Worm (Caenorhabditis elegans) whole organism, L2 larva: ENCODE data around the gene M03F8.5.

Experiments used
- C34F6.9 ChIP-seq: fragments of 150-350 bp; optimal IDR thresholded peaks from 2 replicates; lab custom pipeline; 2014; ENCODE audit warnings: missing biosample characterization, missing genetic modification characterization
- F13H6.1 ChIP-seq: sonication (generic microtip); optimal IDR thresholded peaks from 2 replicates; lab custom pipeline; 2016; ENCODE audit warnings: missing genetic modification characterization, missing compliant biosample characterization
- R02D3.7 ChIP-seq: fragments of 150-350 bp; optimal IDR thresholded peaks from 2 replicates; lab custom pipeline; 2014; ENCODE audit warnings: missing biosample characterization, missing genetic modification characterization
- Y55F3AM.14 ChIP-seq: fragments of 200-800 bp; sonication (Bioruptor generic); optimal IDR thresholded peaks from 2 replicates; lab custom pipeline; 2018; ENCODE audit warnings: mild to moderate bottlenecking, missing genetic modification characterization, missing compliant biosample characterization
- ZK546.5 ChIP-seq: sonication (generic microtip); optimal IDR thresholded peaks from 2 replicates; lab custom pipeline; 2017; ENCODE audit warnings: missing biosample characterization, missing genetic modification characterization
- alr-1 ChIP-seq: fragments of 150-350 bp; optimal IDR thresholded peaks from 2 replicates; lab custom pipeline; 2014; ENCODE audit warnings: missing biosample characterization, missing genetic modification characterization
- aly-2 ChIP-seq: fragments of 150-350 bp; optimal IDR thresholded peaks from 2 replicates; lab custom pipeline; 2014; ENCODE audit warnings: missing biosample characterization, missing genetic modification characterization
- blmp-1 ChIP-seq: sonication (generic microtip); optimal IDR thresholded peaks from 2 replicates; lab custom pipeline; 2017; ENCODE audit warnings: missing genetic modification characterization, mild to moderate bottlenecking, missing compliant biosample characterization, antibody characterized with exemption, moderate library complexity; ENCODE audit not compliant: insufficient read depth
- ceh-82 ChIP-seq: fragments of 150-350 bp; optimal IDR thresholded peaks from 2 replicates; lab custom pipeline; 2014; ENCODE audit warnings: missing biosample characterization, missing genetic modification characterization
- crh-2 ChIP-seq: sonication (generic microtip); optimal IDR thresholded peaks from 2 replicates; lab custom pipeline; 2017; ENCODE audit warnings: missing biosample characterization, missing genetic modification characterization
- dmd-4 ChIP-seq: sonication (generic microtip); optimal IDR thresholded peaks from 2 replicates; lab custom pipeline; 2017; ENCODE audit warnings: missing biosample characterization, missing genetic modification characterization
- egl-27 ChIP-seq: sonication (generic microtip); optimal IDR thresholded peaks from 3 replicates; lab custom pipeline; 2017; ENCODE audit warnings: missing biosample characterization, missing genetic modification reagents, missing genetic modification characterization
- elt-3 ChIP-seq: sonication (generic microtip); optimal IDR thresholded peaks from 2 replicates; lab custom pipeline; 2017; ENCODE audit warnings: missing biosample characterization, missing genetic modification characterization
- fos-1 ChIP-seq: fragments of 150-350 bp; optimal IDR thresholded peaks from 2 replicates; lab custom pipeline; 2014; ENCODE audit warnings: missing biosample characterization, missing genetic modification characterization
- lin-11 ChIP-seq: fragments of 150-350 bp; sonication (generic microtip); optimal IDR thresholded peaks from 2 replicates; lab custom pipeline; 2014; ENCODE audit warnings: missing biosample characterization, missing genetic modification characterization, inconsistent platforms, mixed read lengths
- lin-13 ChIP-seq: fragments of 150-350 bp; optimal IDR thresholded peaks from 2 replicates; lab custom pipeline; 2014; ENCODE audit warnings: missing biosample characterization, missing genetic modification reagents, missing genetic modification characterization
- lsy-2 ChIP-seq, 2 experiments: fragments of 150-350 bp in 1 of 2; sonication (generic microtip) in 1 of 2; optimal IDR thresholded peaks; 2 replicates each; lab custom pipeline; 2014 to 2017; ENCODE audit warnings: missing biosample characterization in 2 of 2, missing genetic modification characterization in 2 of 2
- mab-5 ChIP-seq: fragments of 150-350 bp; optimal IDR thresholded peaks from 2 replicates; lab custom pipeline; 2014; ENCODE audit warnings: missing biosample characterization, missing genetic modification characterization
- mbf-1 ChIP-seq: sonication (generic microtip); optimal IDR thresholded peaks from 2 replicates; lab custom pipeline; 2017; ENCODE audit warnings: missing biosample characterization, missing genetic modification characterization
- mdl-1 ChIP-seq, 2 experiments: fragments of 150-350 bp in 1 of 2; sonication (generic microtip) in 1 of 2; optimal IDR thresholded peaks; 2 replicates each; lab custom pipeline; 2017; ENCODE audit warnings: missing biosample characterization in 2 of 2, missing genetic modification characterization in 2 of 2
- nhr-10 ChIP-seq: sonication (generic microtip); optimal IDR thresholded peaks from 2 replicates; lab custom pipeline; 2017; ENCODE audit warnings: missing biosample characterization, missing genetic modification characterization
- nhr-11 ChIP-seq: fragments of 150-350 bp; optimal IDR thresholded peaks from 2 replicates; lab custom pipeline; 2014; ENCODE audit warnings: missing biosample characterization, missing genetic modification characterization
- nhr-12 ChIP-seq: fragments of 150-350 bp; optimal IDR thresholded peaks from 2 replicates; lab custom pipeline; 2014; ENCODE audit warnings: missing biosample characterization, missing genetic modification characterization
- nhr-129 ChIP-seq: fragments of 150-350 bp; optimal IDR thresholded peaks from 2 replicates; lab custom pipeline; 2014; ENCODE audit warnings: missing biosample characterization, missing genetic modification characterization
- nhr-23 ChIP-seq: fragments of 150-350 bp; optimal IDR thresholded peaks from 2 replicates; lab custom pipeline; 2014; ENCODE audit warnings: missing biosample characterization, missing genetic modification reagents, missing genetic modification characterization
- nhr-25 ChIP-seq: fragments of 150-350 bp; sonication (generic microtip); optimal IDR thresholded peaks from 3 replicates; lab custom pipeline; 2014; ENCODE audit warnings: missing biosample characterization, missing genetic modification characterization
- nhr-6 ChIP-seq: fragments of 150-350 bp; optimal IDR thresholded peaks from 2 replicates; lab custom pipeline; 2014; ENCODE audit warnings: missing biosample characterization, missing genetic modification characterization
- nhr-77 ChIP-seq: fragments of 150-350 bp; optimal IDR thresholded peaks from 2 replicates; lab custom pipeline; 2014; ENCODE audit warnings: missing biosample characterization, missing genetic modification characterization
- peb-1 ChIP-seq: fragments of 150-350 bp; optimal IDR thresholded peaks from 2 replicates; lab custom pipeline; 2014; ENCODE audit warnings: missing biosample characterization, missing genetic modification characterization
- sem-4 ChIP-seq: fragments of 150-350 bp; optimal IDR thresholded peaks from 2 replicates; lab custom pipeline; 2014; ENCODE audit warnings: missing biosample characterization, missing genetic modification reagents, missing genetic modification characterization
- skn-1 ChIP-seq: sonication (generic microtip); optimal IDR thresholded peaks from 2 replicates; lab custom pipeline; 2017; ENCODE audit warnings: missing biosample characterization, missing genetic modification characterization
- sma-3 ChIP-seq: sonication (generic microtip); optimal IDR thresholded peaks from 2 replicates; lab custom pipeline; 2016; ENCODE audit warnings: missing genetic modification reagents, missing genetic modification characterization, missing compliant biosample characterization
- sma-9 ChIP-seq, 2 experiments: fragments of 150-350 bp in 1 of 2; sonication (generic microtip) in 1 of 2; optimal IDR thresholded peaks; 2 replicates each; lab custom pipeline; 2014 to 2016; ENCODE audit warnings: missing genetic modification characterization in 2 of 2, mild to moderate bottlenecking in 1 of 2, missing biosample characterization in 1 of 2, missing compliant biosample characterization in 1 of 2, missing genetic modification reagents in 1 of 2, moderate library complexity in 1 of 2
- unc-39 ChIP-seq: fragments of 150-350 bp; optimal IDR thresholded peaks from 2 replicates; lab custom pipeline; 2014; ENCODE audit warnings: missing biosample characterization, missing genetic modification characterization
- unc-55 ChIP-seq: fragments of 150-350 bp; sonication (generic microtip); optimal IDR thresholded peaks from 3 replicates; lab custom pipeline; 2014; ENCODE audit warnings: missing biosample characterization, missing genetic modification reagents, missing genetic modification characterization
- unc-62 ChIP-seq: fragments of 150-350 bp; optimal IDR thresholded peaks from 2 replicates; lab custom pipeline; 2014; ENCODE audit warnings: missing biosample characterization, missing genetic modification reagents, missing genetic modification characterization
- zag-1 ChIP-seq: fragments of 150-350 bp; optimal IDR thresholded peaks from 2 replicates; lab custom pipeline; 2014; ENCODE audit warnings: missing biosample characterization, missing genetic modification characterization
- ztf-1 ChIP-seq: fragments of 200-800 bp; sonication (Bioruptor generic); conservative IDR thresholded peaks from 2 replicates; pipeline ENCODE4 v1.3.6; 2022; ENCODE audit warnings: missing genetic modification characterization, missing compliant biosample characterization
- ztf-11 ChIP-seq: sonication (generic microtip); optimal IDR thresholded peaks from 2 replicates; lab custom pipeline; 2017; ENCODE audit warnings: missing biosample characterization, missing genetic modification characterization
- ztf-4 ChIP-seq: fragments of 150-350 bp; optimal IDR thresholded peaks from 2 replicates; lab custom pipeline; 2014; ENCODE audit warnings: missing biosample characterization, missing genetic modification characterization

The M03F8.5 gene

DNA sequence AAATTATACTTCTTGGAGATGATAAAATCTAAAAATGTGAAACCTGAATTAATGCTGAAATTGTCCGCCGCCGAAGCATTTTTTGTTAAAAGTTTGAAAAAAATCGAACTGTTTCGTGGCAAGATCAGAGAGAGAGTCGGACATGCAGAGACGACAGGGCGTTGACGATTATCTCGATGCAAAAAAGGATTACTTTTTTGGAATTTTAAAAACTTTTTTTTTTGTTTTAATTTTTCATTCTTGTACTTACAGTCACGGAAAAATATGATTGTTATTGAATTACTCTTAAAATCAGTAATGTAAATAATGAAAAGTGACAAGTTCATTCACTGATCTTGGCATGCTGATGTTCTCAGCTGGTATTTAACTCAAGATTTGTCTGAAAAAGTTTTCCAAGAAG lies at the start of gene M03F8.5, which contains the start of gene M03F8.7:
Gene M03F8.5, minus strand, starts transcription at position 101 of the 400 bp plus-strand sequence.
Gene M03F8.7, plus strand, starts transcription at position 249 of the 400 bp plus-strand sequence.
- TF ChIP-seq mbf-1 (tag; lab: Kevin White, UChicago) (no peak), nhr-129 (tag; lab: Kevin White, UChicago) (no peak), nhr-23 (no peak), R02D3.7 (tag; lab: Kevin White, UChicago) (no peak), unc-55 (GFP tag; lab: Kevin White, UChicago) (no peak), Y55F3AM.14 (GFP tag; lab: Kevin White, UChicago) (no peak)

DNA sequence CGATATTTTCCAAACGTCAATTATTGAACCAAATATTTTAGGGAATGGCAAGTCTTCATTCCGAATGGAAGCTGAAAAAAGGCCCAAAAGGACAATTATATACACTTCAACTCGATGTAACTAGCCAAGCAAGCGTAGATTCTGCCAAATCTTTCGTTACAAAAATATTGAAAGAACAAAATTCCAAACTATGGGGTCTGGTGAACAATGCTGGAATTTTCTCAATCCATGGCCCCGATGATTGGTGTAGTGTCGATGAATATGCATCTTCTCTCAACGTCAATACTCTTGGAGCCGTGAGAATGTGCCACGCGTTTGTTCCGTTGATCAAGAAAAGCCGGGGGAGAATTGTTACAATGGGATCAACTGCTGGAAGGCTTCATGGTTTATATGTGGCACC lies 47.7 kb upstream of the M03F8.5 start:
- no peak for TF ChIP-seq nhr-11 (tag; lab: Kevin White, UChicago)
- TF ChIP-seq ztf-4 (tag; lab: Kevin White, UChicago) = no peak
- TF ChIP-seq egl-27 (tag; lab: Kevin White, UChicago) = no peak
- no peak for TF ChIP-seq lin-11 (tag; lab: Kevin White, UChicago)
- TF ChIP-seq ceh-82 = no peak
- no peak for TF ChIP-seq nhr-6 (tag; lab: Kevin White, UChicago)
- no peak for TF ChIP-seq lin-13 (GFP tag; lab: Kevin White, UChicago)
- no peak for TF ChIP-seq dmd-4

DNA sequence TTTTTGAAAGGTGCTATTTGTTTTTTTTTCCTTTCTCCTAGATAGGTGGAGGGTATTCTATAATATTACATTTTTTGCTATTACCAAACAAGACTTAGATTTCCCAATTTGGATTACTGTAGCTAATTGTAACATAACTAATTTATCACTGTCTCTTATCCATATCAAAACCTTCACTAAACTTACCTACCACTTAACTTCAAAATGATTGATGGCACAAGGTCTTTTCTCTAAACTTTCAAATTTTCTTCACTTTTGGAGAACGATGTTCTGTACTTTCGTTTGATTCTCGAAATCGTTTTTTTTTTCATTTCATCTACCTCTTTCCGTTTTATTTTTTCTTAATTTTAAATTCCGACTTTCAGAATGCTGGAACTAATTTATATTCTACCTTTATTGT lies 46.8 kb upstream of the M03F8.5 start, which contains the start of gene dhs-16:
Gene dhs-16, plus strand, starts transcription at position 366 of the 400 bp plus-strand sequence.
- TF ChIP-seq ztf-11 (tag; lab: Kevin White, UChicago) (no peak), lin-11 (tag; lab: Kevin White, UChicago) (no peak), unc-62 (GFP tag; lab: Kevin White, UChicago) (no peak), unc-55 (GFP tag; lab: Kevin White, UChicago) (no peak), aly-2 (tag; lab: Kevin White, UChicago) (no peak), R02D3.7 (tag; lab: Kevin White, UChicago) (no peak), nhr-77 (tag; lab: Kevin White, UChicago) (no peak), lin-13 (GFP tag; lab: Kevin White, UChicago) (no peak), ztf-1 (GFP tag; lab: Robert Waterston, UW) (no peak), nhr-10 (tag; lab: Kevin White, UChicago) (no peak), nhr-11 (tag; lab: Kevin White, UChicago) (no peak), unc-39 (tag; lab: Kevin White, UChicago) (no peak), nhr-12 (tag; lab: Kevin White, UChicago) (no peak), F13H6.1 (tag; lab: Kevin White, UChicago) (no peak), crh-2 (tag; lab: Kevin White, UChicago) (no peak), sma-9 (GFP tag; optimal IDR thresholded peaks at IDR 0.05; lab: Kevin White, UChicago) (no peak), sma-9 (tag; optimal IDR thresholded peaks at IDR 0.05; lab: Kevin White, UChicago) (no peak)

DNA sequence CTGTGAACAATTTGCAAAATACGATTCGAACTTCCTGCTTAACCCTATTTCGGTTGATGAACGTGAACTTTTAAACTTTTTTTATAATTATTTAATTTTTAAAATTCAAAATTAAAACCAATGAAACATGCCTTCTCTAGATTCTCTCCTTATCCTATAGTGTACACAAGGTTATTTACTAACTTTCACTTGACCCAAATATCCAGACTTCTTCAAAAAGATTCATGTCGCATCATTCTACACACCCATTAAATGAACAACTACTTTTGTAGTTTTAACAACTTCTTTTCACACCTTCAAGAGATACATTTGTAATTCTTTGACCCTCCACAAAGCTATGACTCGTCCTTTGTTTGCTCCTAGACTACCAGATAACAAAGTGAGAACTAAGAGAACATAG lies 46.1 kb upstream of the M03F8.5 start:
- TF ChIP-seq crh-2 (tag; lab: Kevin White, UChicago) (no peak), sem-4 (no peak), ztf-11 (tag; lab: Kevin White, UChicago) (no peak), peb-1 (tag; lab: Kevin White, UChicago) (no peak), sma-3 (GFP tag; lab: Kevin White, UChicago) (no peak), egl-27 (tag; lab: Kevin White, UChicago) (no peak), zag-1 (tag; lab: Kevin White, UChicago) (no peak), mdl-1 (tag; optimal IDR thresholded peaks at IDR 0.05; lab: Kevin White, UChicago) (no peak), mab-5 (tag; lab: Kevin White, UChicago) (no peak), aly-2 (tag; lab: Kevin White, UChicago) (no peak), lin-11 (tag; lab: Kevin White, UChicago) (no peak), unc-62 (GFP tag; lab: Kevin White, UChicago) (no peak), blmp-1 (tag; lab: Kevin White, UChicago) (no peak), unc-55 (GFP tag; lab: Kevin White, UChicago) (no peak), nhr-77 (tag; lab: Kevin White, UChicago) (no peak), nhr-23 (no peak)

DNA sequence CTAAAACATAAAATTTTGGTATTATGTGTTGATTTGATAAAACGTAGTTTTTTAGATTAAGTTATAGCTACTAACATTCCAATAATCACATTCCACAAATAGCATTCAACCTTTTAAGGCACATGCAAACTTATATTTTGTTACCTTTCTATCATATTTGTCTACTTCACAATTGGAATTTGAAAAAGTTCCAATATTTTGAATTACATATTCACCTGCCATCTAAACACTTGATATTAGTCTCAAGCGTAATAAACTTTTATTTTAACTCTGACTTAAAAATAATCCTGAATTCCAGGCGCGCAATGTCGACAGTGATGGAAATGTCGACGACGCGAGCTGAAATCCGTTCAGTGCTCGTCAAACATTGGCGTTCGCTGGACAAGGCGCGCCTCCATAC lies 39.1 kb upstream of the M03F8.5 start, which contains the start of gene acy-2:
Gene acy-2, plus strand, starts transcription at position 301 of the 400 bp plus-strand sequence.
- no peak for TF ChIP-seq ztf-11 (tag; lab: Kevin White, UChicago)
- TF ChIP-seq peb-1 (tag; lab: Kevin White, UChicago) = no peak
- TF ChIP-seq F13H6.1 (tag; lab: Kevin White, UChicago) = no peak
- TF ChIP-seq nhr-12 (tag; lab: Kevin White, UChicago) = no peak
- TF ChIP-seq C34F6.9 (tag; lab: Kevin White, UChicago) = no peak
- TF ChIP-seq nhr-77 (tag; lab: Kevin White, UChicago) = no peak
- no peak for TF ChIP-seq sma-9 (GFP tag; optimal IDR thresholded peaks at IDR 0.05; lab: Kevin White, UChicago)
- no peak for TF ChIP-seq sma-9 (tag; optimal IDR thresholded peaks at IDR 0.05; lab: Kevin White, UChicago)
- TF ChIP-seq skn-1 (tag; lab: Kevin White, UChicago) = no peak
- no peak for TF ChIP-seq nhr-129 (tag; lab: Kevin White, UChicago)
- no peak for TF ChIP-seq nhr-25 (tag; lab: Kevin White, UChicago)
- TF ChIP-seq nhr-23 = no peak
- TF ChIP-seq lsy-2 (tag; optimal IDR thresholded peaks at IDR 0.05; lab: Kevin White, UChicago) = no peak
- no peak for TF ChIP-seq mab-5 (tag; lab: Kevin White, UChicago)
- TF ChIP-seq elt-3 (tag; lab: Kevin White, UChicago) = no peak
- TF ChIP-seq ZK546.5 (tag; lab: Kevin White, UChicago) = no peak
- no peak for TF ChIP-seq alr-1 (tag; lab: Kevin White, UChicago)
- TF ChIP-seq sma-3 (GFP tag; lab: Kevin White, UChicago) = no peak
- TF ChIP-seq nhr-11 (tag; lab: Kevin White, UChicago) = no peak
- TF ChIP-seq egl-27 (tag; lab: Kevin White, UChicago) = no peak
- TF ChIP-seq fos-1 = no peak
- TF ChIP-seq, all 48 proteins: peak for 0
